Fruit fly (Drosophila melanogaster) whole organism, pupa: ENCODE data around the gene Grip91.

Experiments
- CG10348 ChIP-seq: fragments of 200-800 bp; sonication (Bioruptor generic); IDR thresholded peaks from 2 replicates; pipeline ENCODE4 v1.3.6; 2022; ENCODE audit warnings: missing biosample characterization, missing genetic modification characterization
- CG12605 ChIP-seq: fragments of 200-800 bp; sonication (Bioruptor generic); IDR thresholded peaks from 2 replicates; pipeline ENCODE4 v1.3.6; 2022; ENCODE audit warnings: missing biosample characterization, missing genetic modification characterization
- CG13204 ChIP-seq: fragments of 200-800 bp; sonication (Bioruptor generic); optimal IDR thresholded peaks from 2 replicates; lab custom pipeline; 2018; ENCODE audit warnings: missing biosample characterization, mild to moderate bottlenecking, missing genetic modification characterization, moderate library complexity
- CG14655 ChIP-seq: fragments of 200-800 bp; sonication (Bioruptor generic); optimal IDR thresholded peaks from 3 replicates; lab custom pipeline; 2017; ENCODE audit warnings: mild to moderate bottlenecking, missing biosample characterization, missing genetic modification reagents, missing genetic modification characterization
- CG15710 ChIP-seq: fragments of 200-800 bp; sonication (Bioruptor generic); optimal IDR thresholded peaks from 2 replicates; lab custom pipeline; 2018; ENCODE audit warnings: missing biosample characterization, mild to moderate bottlenecking, missing genetic modification characterization, moderate library complexity
- CG17806 ChIP-seq: fragments of 200-800 bp; sonication (Bioruptor generic); optimal IDR thresholded peaks from 2 replicates; lab custom pipeline; 2018; ENCODE audit warnings: missing biosample characterization, mild to moderate bottlenecking, missing genetic modification characterization, moderate library complexity
- CG32121 ChIP-seq: fragments of 200-800 bp; sonication (Bioruptor generic); IDR thresholded peaks from 2 replicates; pipeline ENCODE4 v1.3.6; 2022; ENCODE audit warnings: missing biosample characterization, missing genetic modification characterization
- CG34367 ChIP-seq: fragments of 200-800 bp; sonication (Bioruptor generic); optimal IDR thresholded peaks from 2 replicates; lab custom pipeline; 2018; ENCODE audit warnings: missing biosample characterization, mild to moderate bottlenecking, missing genetic modification characterization
- CG4496 ChIP-seq: fragments of 200-800 bp; sonication (Bioruptor generic); IDR thresholded peaks from 3 replicates; pipeline ENCODE4 v1.3.6; 2022; ENCODE audit warnings: missing biosample characterization, missing genetic modification characterization
- CG8159 ChIP-seq: fragments of 200-800 bp; sonication (Bioruptor generic); optimal IDR thresholded peaks from 3 replicates; lab custom pipeline; 2018; ENCODE audit warnings: missing biosample characterization, mild to moderate bottlenecking, missing genetic modification characterization, moderate library complexity
- CG8301 ChIP-seq: fragments of 200-800 bp; sonication (Bioruptor generic); optimal IDR thresholded peaks from 2 replicates; lab custom pipeline; 2018; ENCODE audit warnings: missing biosample characterization, mild to moderate bottlenecking, missing genetic modification characterization
- CG9948 ChIP-seq: fragments of 200-800 bp; sonication (Bioruptor generic); optimal IDR thresholded peaks from 2 replicates; lab custom pipeline; 2018; ENCODE audit warnings: missing biosample characterization, mild to moderate bottlenecking, missing genetic modification characterization, moderate library complexity
- D1 ChIP-seq: fragments of 200-800 bp; sonication (Bioruptor generic); optimal IDR thresholded peaks from 2 replicates; lab custom pipeline; 2018; ENCODE audit warnings: missing biosample characterization, mild to moderate bottlenecking, missing genetic modification characterization, moderate library complexity
- EcR ChIP-seq: fragments of 200-800 bp; sonication (Bioruptor generic); optimal IDR thresholded peaks from 3 replicates; lab custom pipeline; 2019; ENCODE audit warnings: missing biosample characterization, missing genetic modification characterization, mild to moderate bottlenecking, moderate library complexity, missing genetic modification reagents
- Ets98B ChIP-seq: fragments of 200-800 bp; sonication (Bioruptor generic); IDR thresholded peaks from 2 replicates; pipeline ENCODE4 v1.3.6; 2022; ENCODE audit warnings: missing biosample characterization, missing genetic modification characterization
- Pif1A ChIP-seq: fragments of 200-800 bp; sonication (Bioruptor generic); optimal IDR thresholded peaks from 3 replicates; lab custom pipeline; 2016; ENCODE audit warnings: missing biosample characterization, missing genetic modification characterization
- Pif1B ChIP-seq: fragments of 200-800 bp; sonication (Bioruptor generic); optimal IDR thresholded peaks from 3 replicates; lab custom pipeline; 2016; ENCODE audit warnings: missing biosample characterization, missing genetic modification characterization
- Snoo ChIP-seq: fragments of 200-800 bp; sonication (Bioruptor generic); optimal IDR thresholded peaks from 3 replicates; lab custom pipeline; 2017; ENCODE audit warnings: missing biosample characterization, mild to moderate bottlenecking, missing genetic modification characterization, inconsistent platforms
- fd96Ca ChIP-seq: fragments of 200-800 bp; sonication (Bioruptor generic); IDR thresholded peaks from 3 replicates; pipeline ENCODE4 v1.3.6; 2022; ENCODE audit warnings: missing biosample characterization, missing genetic modification characterization
- gl ChIP-seq: fragments of 200-800 bp; sonication (Bioruptor generic); optimal IDR thresholded peaks from 2 replicates; lab custom pipeline; 2018; ENCODE audit warnings: missing biosample characterization, mild to moderate bottlenecking, missing genetic modification characterization
- rn ChIP-seq: fragments of 200-800 bp; sonication (Bioruptor generic); IDR thresholded peaks from 2 replicates; pipeline ENCODE4 v1.3.6; 2022; ENCODE audit warnings: missing biosample characterization, missing genetic modification characterization

Grip91 gene

dm6 chrX:13761762-13762371 is 17.4 kb upstream of the Grip91 start:
- TF ChIP-seq Pif1B (no peak), CG34367 (tag; lab: Kevin White, UChicago) (no peak), rn (no peak), CG4496 (GFP tag; lab: Robert Waterston, UW) (no peak), gl (tag; lab: Kevin White, UChicago) (peak; percentile 5)

dm6 chrX:13758989-13759549 is 14.6 kb upstream of the Grip91 start, which contains the start of gene Yp3:
Yp3 (plus strand) TSS chrX:13759546.
- no peak for TF ChIP-seq CG10348 (GFP tag; lab: Robert Waterston, UW)
- no peak for TF ChIP-seq CG8159
- no peak for TF ChIP-seq rn
- TF ChIP-seq Pif1B = no peak
- TF ChIP-seq CG17806 (tag; lab: Kevin White, UChicago) = no peak

DNA sequence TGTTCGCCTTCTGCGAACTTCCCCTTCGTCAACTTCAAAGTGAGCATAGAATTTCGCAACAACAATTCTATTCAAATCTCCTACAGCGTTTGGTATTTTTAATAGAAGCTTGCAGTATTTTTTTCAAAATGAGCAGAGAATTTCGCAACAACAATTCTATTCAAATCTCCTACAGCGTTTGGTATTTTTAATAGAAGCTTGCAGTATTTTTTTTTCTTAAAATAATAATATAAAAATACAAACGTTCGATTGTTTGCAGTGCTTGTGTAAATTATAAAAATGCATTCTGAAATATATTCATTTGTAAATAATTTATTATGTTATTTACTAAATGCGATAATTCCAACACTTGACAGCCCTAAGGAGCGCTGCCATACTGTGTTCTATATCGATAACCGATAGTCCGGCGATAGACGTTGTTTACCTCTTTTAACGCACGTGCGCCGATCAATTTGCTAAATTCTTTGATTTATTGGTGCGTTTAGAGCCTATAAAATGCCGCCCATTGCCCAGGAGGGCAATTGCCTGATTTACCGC is 12.4 kb upstream of the Grip91 start, which contains the start of the genes CG32625 and Rtc1:
Gene CG32625, minus strand, starts transcription at position 51 of the 537 bp plus-strand sequence.
Gene Rtc1, plus strand, starts transcription at position 404 of the 537 bp plus-strand sequence.
- TF ChIP-seq D1 (tag; lab: Kevin White, UChicago) = no peak
- TF ChIP-seq Ets98B (GFP tag; lab: Robert Waterston, UW) = peak; percentile 42; the same call in 1 of the 2 replicates
- TF ChIP-seq CG4496 (GFP tag; lab: Robert Waterston, UW) = no peak
- TF ChIP-seq CG15710 (tag; lab: Kevin White, UChicago) = peak; percentile 20
- no peak for TF ChIP-seq CG32121 (GFP tag; lab: Robert Waterston, UW)
- TF ChIP-seq rn = no peak
- no peak for TF ChIP-seq fd96Ca (GFP tag; lab: Robert Waterston, UW)
- peak; percentile 24 for TF ChIP-seq CG17806 (tag; lab: Kevin White, UChicago)
- no peak for TF ChIP-seq CG9948 (tag; lab: Kevin White, UChicago)
- no peak for TF ChIP-seq CG14655 (GFP tag; lab: Kevin White, UChicago)
- TF ChIP-seq Pif1A (GFP tag; lab: Kevin White, UChicago) = peak; percentile 2
- TF ChIP-seq CG8159 = peak; percentile 7
- TF ChIP-seq CG13204 (GFP tag; lab: Kevin White, UChicago) = no peak
- no peak for TF ChIP-seq gl (tag; lab: Kevin White, UChicago)
- no peak for TF ChIP-seq CG10348 (GFP tag; lab: Robert Waterston, UW)
- TF ChIP-seq Snoo (tag; lab: Kevin White, UChicago) = no peak
- TF ChIP-seq CG34367 (tag; lab: Kevin White, UChicago) = no peak
- TF ChIP-seq CG12605 (GFP tag; lab: Robert Waterston, UW) = no peak
- no peak for TF ChIP-seq CG8301 (tag; lab: Kevin White, UChicago)
- TF ChIP-seq Pif1B = no peak
- no peak for TF ChIP-seq EcR (GFP tag; lab: Kevin White, UChicago)

- TF ChIP-seq CG32121 (GFP tag; lab: Robert Waterston, UW) (peak; percentile 42; the same call in 1 of the 2 replicates), CG17806 (tag; lab: Kevin White, UChicago) (peak; percentile 27), CG9948 (tag; lab: Kevin White, UChicago) (peak; percentile 38), gl (tag; lab: Kevin White, UChicago) (peak; percentile 83), D1 (tag; lab: Kevin White, UChicago) (peak; percentile 42), rn (0 out of 2 replicates have a peak, but pooled peaks have one; percentile 19), CG10348 (GFP tag; lab: Robert Waterston, UW) (no peak), CG14655 (GFP tag; lab: Kevin White, UChicago) (peak; percentile 64), Snoo (tag; lab: Kevin White, UChicago) (no peak), CG4496 (GFP tag; lab: Robert Waterston, UW) (peak; percentile 67; the same call in 2 of the 3 replicates), CG13204 (GFP tag; lab: Kevin White, UChicago) (peak; percentile 48), CG15710 (tag; lab: Kevin White, UChicago) (peak; percentile 43), Pif1A (GFP tag; lab: Kevin White, UChicago) (peak; percentile 80), CG34367 (tag; lab: Kevin White, UChicago) (peak; percentile 74), fd96Ca (GFP tag; lab: Robert Waterston, UW) (peak; percentile 34; the same call in 1 of the 3 replicates), CG8301 (tag; lab: Kevin White, UChicago) (peak; percentile 16), Pif1B (peak; percentile 34), EcR (GFP tag; lab: Kevin White, UChicago) (peak; percentile 78), CG12605 (GFP tag; lab: Robert Waterston, UW) (peak; percentile 40; the same call in 1 of the 2 replicates), Ets98B (GFP tag; lab: Robert Waterston, UW) (peak; percentile 28; the same call in 1 of the 2 replicates), CG8159 (peak; percentile 56)
Measured at dm6 chrX:13755152-13755557, 10.7 kb upstream of the Grip91 start, which contains the start of gene Pdcd4. Pdcd4 (minus strand) TSS chrX:13755406.

DNA sequence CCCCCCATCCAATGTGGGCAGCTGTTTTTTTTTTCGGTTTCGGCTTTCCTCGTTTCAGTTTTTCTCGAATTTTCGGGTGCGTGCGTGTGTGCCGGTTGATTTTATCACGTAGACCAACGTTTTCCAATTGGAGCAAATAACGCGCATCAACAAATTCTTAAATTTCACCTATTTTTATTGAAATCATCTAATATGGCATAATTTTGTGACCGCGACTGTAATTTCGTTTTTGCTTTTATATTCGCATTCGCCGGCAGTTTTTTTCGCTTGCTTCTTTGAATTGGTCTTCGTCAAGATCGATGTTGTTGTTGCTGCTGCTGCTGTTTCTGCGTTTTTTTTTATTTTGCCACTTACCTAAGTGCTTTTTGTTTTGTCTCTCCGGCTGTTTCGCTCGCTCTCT is 10.0 kb upstream of the Grip91 start:
- peak; percentile 34 for TF ChIP-seq Snoo (tag; lab: Kevin White, UChicago)
- TF ChIP-seq CG34367 (tag; lab: Kevin White, UChicago) = peak; percentile 55
- peak; percentile 46 for TF ChIP-seq CG14655 (GFP tag; lab: Kevin White, UChicago)
- TF ChIP-seq CG17806 (tag; lab: Kevin White, UChicago) = peak; percentile 17
- no peak for TF ChIP-seq D1 (tag; lab: Kevin White, UChicago)
- TF ChIP-seq Pif1A (GFP tag; lab: Kevin White, UChicago) = peak; percentile 25
- TF ChIP-seq CG10348 (GFP tag; lab: Robert Waterston, UW) = no peak
- TF ChIP-seq rn = no peak
- peak; percentile 55 for TF ChIP-seq CG15710 (tag; lab: Kevin White, UChicago)
- no peak for TF ChIP-seq EcR (GFP tag; lab: Kevin White, UChicago)
- peak; percentile 49 for TF ChIP-seq CG8301 (tag; lab: Kevin White, UChicago)
- no peak; the same call in 1 of the 2 replicates for TF ChIP-seq CG32121 (GFP tag; lab: Robert Waterston, UW)
- TF ChIP-seq CG9948 (tag; lab: Kevin White, UChicago) = peak; percentile 13
- peak; percentile 85 for TF ChIP-seq CG12605 (GFP tag; lab: Robert Waterston, UW)
- TF ChIP-seq fd96Ca (GFP tag; lab: Robert Waterston, UW) = peak; percentile 53; the same call in 2 of the 3 replicates
- peak; percentile 44 for TF ChIP-seq CG13204 (GFP tag; lab: Kevin White, UChicago)
- TF ChIP-seq CG4496 (GFP tag; lab: Robert Waterston, UW) = peak; percentile 76; the same call in 1 of the 3 replicates
- TF ChIP-seq gl (tag; lab: Kevin White, UChicago) = peak; percentile 73
- TF ChIP-seq CG8159 = peak; percentile 29
- peak; percentile 63; the same call in 1 of the 2 replicates for TF ChIP-seq Ets98B (GFP tag; lab: Robert Waterston, UW)
- no peak for TF ChIP-seq Pif1B
